Worm (Caenorhabditis elegans): ENCODE measurements around the gene slc-28.2.

- TF ChIP-seq nhr-237 (tag; optimal IDR thresholded peaks at IDR 0.05) (no peak), unc-39 (tag; optimal IDR thresholded peaks at IDR 0.05) (no peak), ztf-4 (tag; optimal IDR thresholded peaks at IDR 0.05) (no peak), unc-62 (GFP tag; optimal IDR thresholded peaks at IDR 0.05) (no peak), lin-39 (tag; optimal IDR thresholded peaks at IDR 0.05) (no peak), F13H6.1 (tag; optimal IDR thresholded peaks at IDR 0.05) (no peak), nhr-23 (tag; optimal IDR thresholded peaks at IDR 0.05) (no peak), egl-27 (tag; optimal IDR thresholded peaks at IDR 0.05) (no peak), ZK546.5 (tag; optimal IDR thresholded peaks at IDR 0.05) (no peak), nhr-11 (tag; optimal IDR thresholded peaks at IDR 0.05) (no peak), sem-4 (tag; optimal IDR thresholded peaks at IDR 0.05) (no peak)
Measured at ce11 chrV:3476228-3476627, 16.2 kb downstream of the slc-28.2 start.

All from whole organism, L2 larva.